Fruit fly (Drosophila melanogaster): ENCODE data around the gene nej.

nej gene

DNA sequence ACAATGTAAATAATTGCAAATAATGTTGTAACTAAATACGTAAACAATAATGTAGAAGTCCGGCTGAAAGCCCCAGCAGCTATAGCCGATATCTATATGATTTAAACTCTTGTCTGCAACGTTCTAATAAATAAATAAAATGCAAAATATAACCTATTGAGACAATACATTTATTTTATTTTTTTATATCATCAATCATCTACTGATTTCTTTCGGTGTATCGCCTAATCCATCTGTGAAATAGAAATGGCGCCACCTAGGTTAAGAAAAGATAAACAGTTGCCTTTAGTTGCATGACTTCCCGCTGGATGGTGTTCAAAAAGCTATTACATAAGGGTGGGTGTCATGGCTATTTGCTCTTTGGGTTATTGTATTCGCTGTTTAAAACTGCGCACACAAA lies 757 bp upstream of the nej start (continued):
- peak; percentile 94 for TF ChIP-seq dsx (GFP tag; optimal IDR thresholded peaks at IDR 0.05; ENCODE audit: poor library complexity, severe bottlenecking)
- TF ChIP-seq CG6163 (GFP tag; IDR thresholded peaks at IDR 0.05) = peak; percentile 95
- peak; percentile 89 for TF ChIP-seq Sox14 (GFP tag; optimal IDR thresholded peaks at IDR 0.05)
- peak; percentile 80 for TF ChIP-seq cyc (GFP tag; optimal IDR thresholded peaks at IDR 0.05)
- peak; percentile 94 for TF ChIP-seq topi (GFP tag; optimal IDR thresholded peaks at IDR 0.05)
- TF ChIP-seq lz (GFP tag; optimal IDR thresholded peaks at IDR 0.05) = peak; percentile 92
- peak; percentile 94 for TF ChIP-seq Met (GFP tag; optimal IDR thresholded peaks at IDR 0.05)
- peak; percentile 94 for TF ChIP-seq CG9139 (GFP tag; optimal IDR thresholded peaks at IDR 0.05)
- peak; percentile 90 for TF ChIP-seq CG10631 (GFP tag; optimal IDR thresholded peaks at IDR 0.05)
- TF ChIP-seq Hr38 (GFP tag; optimal IDR thresholded peaks at IDR 0.05) = no peak
- peak; percentile 93 for TF ChIP-seq CG16779 (tag; optimal IDR thresholded peaks at IDR 0.05)
- peak; percentile 88 for TF ChIP-seq spab (GFP tag; optimal IDR thresholded peaks at IDR 0.05)
- peak; percentile 93 for TF ChIP-seq Eip75B (GFP tag; optimal IDR thresholded peaks at IDR 0.05)
- peak; percentile 91 for TF ChIP-seq achi (GFP tag; optimal IDR thresholded peaks at IDR 0.05)
- peak; percentile 45 for TF ChIP-seq CG11902 (GFP tag; optimal IDR thresholded peaks at IDR 0.05)
- TF ChIP-seq Gug (GFP tag; IDR thresholded peaks at IDR 0.05) = peak; percentile 91
- TF ChIP-seq CG8319 (GFP tag; optimal IDR thresholded peaks at IDR 0.05) = peak; percentile 82
- peak; percentile 95 for TF ChIP-seq CG32006 (GFP tag; optimal IDR thresholded peaks at IDR 0.05)
- TF ChIP-seq CG15336 (GFP tag; IDR thresholded peaks at IDR 0.05) = peak; percentile 98
- TF ChIP-seq Hr39 (GFP tag; optimal IDR thresholded peaks at IDR 0.05) = peak; percentile 82
- peak; percentile 82 for TF ChIP-seq CG31627 (GFP tag; optimal IDR thresholded peaks at IDR 0.05)
- peak; percentile 85 for TF ChIP-seq Lpt (GFP tag; optimal IDR thresholded peaks at IDR 0.05)
- peak; percentile 97 for TF ChIP-seq CG8119 (GFP tag; IDR thresholded peaks at IDR 0.05)
- peak; percentile 95 for TF ChIP-seq Sox102F (GFP tag; optimal IDR thresholded peaks at IDR 0.05)
- peak; percentile 88 for TF ChIP-seq CG6792 (GFP tag; optimal IDR thresholded peaks at IDR 0.05)
- peak; percentile 58 for TF ChIP-seq fd85E (GFP tag; optimal IDR thresholded peaks at IDR 0.05)
- peak; percentile 91 for TF ChIP-seq CG3919 (GFP tag; optimal IDR thresholded peaks at IDR 0.05)
- peak; percentile 86 for TF ChIP-seq CG4318 (GFP tag; optimal IDR thresholded peaks at IDR 0.05)
- peak; percentile 93 for TF ChIP-seq net (GFP tag; optimal IDR thresholded peaks at IDR 0.05)
- peak; percentile 94 for TF ChIP-seq esn (GFP tag; optimal IDR thresholded peaks at IDR 0.05)
- TF ChIP-seq OdsH (GFP tag; optimal IDR thresholded peaks at IDR 0.05) = peak; percentile 87
- TF ChIP-seq dac (GFP tag; optimal IDR thresholded peaks at IDR 0.05) = peak; percentile 91
- peak; percentile 92 for TF ChIP-seq CG8632 (GFP tag; optimal IDR thresholded peaks at IDR 0.05)
- TF ChIP-seq Eip78C (GFP tag) = peak; percentile 98
- TF ChIP-seq vri (GFP tag; optimal IDR thresholded peaks at IDR 0.05) = peak; percentile 74
- TF ChIP-seq Sox15 (GFP tag; optimal IDR thresholded peaks at IDR 0.05) = peak; percentile 78
- peak; percentile 79 for TF ChIP-seq CG11294 (GFP tag; IDR thresholded peaks at IDR 0.05)
- peak; percentile 94 for TF ChIP-seq CG10669 (GFP tag; optimal IDR thresholded peaks at IDR 0.05)
- peak; percentile 87 for TF ChIP-seq Smox (GFP tag; optimal IDR thresholded peaks at IDR 0.05)

DNA sequence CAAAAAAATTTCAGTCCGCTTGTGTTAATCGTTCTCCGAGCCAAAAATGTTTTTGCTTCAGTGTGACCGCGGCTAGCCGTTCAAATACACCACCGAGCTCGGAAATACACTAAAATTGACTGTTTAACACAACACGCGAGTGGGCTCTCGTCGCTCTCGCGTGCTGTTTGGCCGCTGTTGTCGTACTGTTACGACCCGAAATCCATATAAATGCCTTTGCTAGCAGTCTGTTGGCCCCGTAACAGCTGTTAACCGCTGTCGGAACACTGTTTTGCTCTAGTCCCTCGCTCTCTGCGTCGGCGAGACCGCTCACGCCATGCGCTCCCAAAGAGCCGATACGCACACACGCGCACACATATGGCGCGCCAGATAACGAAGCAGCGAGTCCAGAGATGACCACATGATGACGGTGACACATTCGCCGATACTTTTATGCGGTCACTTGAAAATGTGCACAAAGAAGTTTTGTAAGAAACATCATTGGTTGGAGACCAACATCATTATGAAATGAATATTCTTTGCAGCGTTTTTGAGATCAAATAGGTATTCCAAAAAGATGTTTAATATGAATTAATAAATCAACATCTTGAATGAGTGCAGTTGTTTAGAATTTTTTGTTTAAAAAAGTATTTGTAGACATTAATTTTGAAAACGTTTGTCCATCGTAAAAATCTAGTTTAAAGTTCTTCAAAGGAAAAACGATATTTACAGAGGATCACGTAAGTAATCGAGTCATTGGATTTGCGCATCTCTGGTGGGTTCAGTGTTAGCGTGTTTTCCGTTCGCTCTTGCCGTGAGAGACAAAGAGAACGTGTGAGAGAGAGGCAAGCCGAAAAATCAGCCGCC lies 1.1 kb downstream of the nej start:
- TF ChIP-seq CG6163 (GFP tag; IDR thresholded peaks at IDR 0.05) = 0 out of 3 replicates have a peak, but pooled peaks have one; percentile 51
- peak; percentile 63 for TF ChIP-seq CG31627 (GFP tag; optimal IDR thresholded peaks at IDR 0.05)
- TF ChIP-seq Eip78C (GFP tag) = peak; percentile 82
- TF ChIP-seq Sox15 (GFP tag; optimal IDR thresholded peaks at IDR 0.05) = peak; percentile 34
- peak; percentile 47 for TF ChIP-seq Ets21C (GFP tag; optimal IDR thresholded peaks at IDR 0.05)
- peak; percentile 87 for TF ChIP-seq svp (GFP tag)
- no peak for TF ChIP-seq CG11294 (GFP tag; IDR thresholded peaks at IDR 0.05)
- TF ChIP-seq Smox (GFP tag; optimal IDR thresholded peaks at IDR 0.05) = peak; percentile 71
- TF ChIP-seq acj6 (GFP tag; optimal IDR thresholded peaks at IDR 0.05) = peak; percentile 38
- TF ChIP-seq CG11762 (GFP tag; optimal IDR thresholded peaks at IDR 0.05; ENCODE audit: insufficient read depth) = no peak
- TF ChIP-seq Hr39 (GFP tag; optimal IDR thresholded peaks at IDR 0.05) = peak; percentile 55
- peak; percentile 2 for TF ChIP-seq CG11902 (GFP tag; optimal IDR thresholded peaks at IDR 0.05)
- no peak for TF ChIP-seq dsx (GFP tag; optimal IDR thresholded peaks at IDR 0.05; ENCODE audit: poor library complexity, severe bottlenecking)
- TF ChIP-seq CG3032 (tag; optimal IDR thresholded peaks at IDR 0.05) = peak; percentile 54
- no peak for TF ChIP-seq CG4318 (GFP tag; optimal IDR thresholded peaks at IDR 0.05)
- no peak for TF ChIP-seq Lpt (GFP tag; optimal IDR thresholded peaks at IDR 0.05)
- TF ChIP-seq CG8119 (GFP tag; IDR thresholded peaks at IDR 0.05) = 0 out of 3 replicates have a peak, but pooled peaks have one; percentile 41
- TF ChIP-seq pdm3 (GFP tag; optimal IDR thresholded peaks at IDR 0.05) = peak; percentile 68
- TF ChIP-seq Hr38 (GFP tag; optimal IDR thresholded peaks at IDR 0.05) = no peak
- TF ChIP-seq Ets96B (tag; optimal IDR thresholded peaks at IDR 0.05) = no peak
- TF ChIP-seq Eip75B (GFP tag; optimal IDR thresholded peaks at IDR 0.05) = peak; percentile 43
- no peak for TF ChIP-seq eg (GFP tag; IDR thresholded peaks at IDR 0.05)
- peak; percentile 72 for TF ChIP-seq topi (GFP tag; optimal IDR thresholded peaks at IDR 0.05)
- no peak; the same call in 1 of the 2 replicates for TF ChIP-seq CG15336 (GFP tag; IDR thresholded peaks at IDR 0.05)
- peak; percentile 76 for TF ChIP-seq esn (GFP tag; optimal IDR thresholded peaks at IDR 0.05)
- no peak for TF ChIP-seq CG9139 (GFP tag; optimal IDR thresholded peaks at IDR 0.05)

Measured in whole organism, prepupa.